Worm (Caenorhabditis elegans): ENCODE results near the gene pcdr-1.

DNA sequence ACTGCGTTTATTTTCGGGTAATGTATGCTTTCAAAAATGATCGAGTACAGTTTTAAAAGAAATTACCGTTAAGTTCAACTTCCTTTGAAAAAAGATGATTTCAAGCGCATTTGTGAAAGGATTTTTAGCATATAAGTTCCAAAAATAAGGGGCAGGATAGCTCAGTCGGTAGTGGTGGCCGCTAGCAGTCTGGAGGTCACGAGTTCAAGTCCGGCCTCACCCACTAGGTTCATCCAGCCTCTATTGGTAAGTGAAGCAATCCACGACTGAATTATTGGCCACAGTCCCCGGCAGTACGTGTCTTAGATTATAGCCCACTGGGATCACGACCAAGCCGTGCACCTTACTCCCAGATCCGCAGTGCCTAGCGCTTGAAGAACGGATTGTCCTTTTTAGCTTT is 50.4 kb downstream of the pcdr-1 start:
- TF ChIP-seq ama-1 (optimal IDR thresholded peaks at IDR 0.05) (no peak), zag-1 (tag; optimal IDR thresholded peaks at IDR 0.05) (no peak), skn-1 (tag; optimal IDR thresholded peaks at IDR 0.05) (no peak), ceh-82 (tag; optimal IDR thresholded peaks at IDR 0.05) (no peak), ZK546.5 (tag; optimal IDR thresholded peaks at IDR 0.05) (no peak), nhr-237 (tag; optimal IDR thresholded peaks at IDR 0.05) (no peak)
